Fruit fly (Drosophila melanogaster): ENCODE data around the gene Pp1-87B.

The Pp1-87B gene

DNA sequence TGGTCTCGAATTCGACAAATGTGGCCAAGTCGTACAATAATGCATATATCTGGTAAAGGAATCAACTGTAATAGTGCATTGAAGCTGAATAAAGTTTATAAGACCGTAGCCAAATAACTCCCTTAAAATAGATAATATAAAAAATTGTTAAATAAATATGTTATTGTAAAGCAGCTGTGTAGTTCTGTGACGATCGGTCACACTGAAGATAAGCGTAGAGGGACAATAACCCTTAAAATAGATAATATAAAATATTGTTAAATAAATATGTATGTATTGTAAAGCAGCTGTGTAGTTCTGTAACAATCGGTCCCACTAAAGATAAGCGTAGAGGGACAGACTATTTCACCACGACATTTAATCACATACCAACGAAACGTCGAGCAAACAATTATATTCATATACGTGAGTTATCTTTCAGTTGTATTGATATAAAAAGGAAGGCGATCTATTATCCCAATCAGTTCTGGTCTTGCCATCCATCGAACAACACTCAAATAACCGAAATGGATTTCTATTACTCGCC is 50.4 kb downstream of the Pp1-87B start, which contains the start of gene GstD5:
Gene GstD5, plus strand, starts transcription at position 476 of the 526 bp plus-strand sequence.
- TF ChIP-seq CG9948 (tag; optimal IDR thresholded peaks at IDR 0.05) (no peak), EcR (GFP tag; optimal IDR thresholded peaks at IDR 0.05) (peak; percentile 76), D1 (tag; optimal IDR thresholded peaks at IDR 0.05) (no peak), gl (tag; optimal IDR thresholded peaks at IDR 0.05) (no peak)

DNA sequence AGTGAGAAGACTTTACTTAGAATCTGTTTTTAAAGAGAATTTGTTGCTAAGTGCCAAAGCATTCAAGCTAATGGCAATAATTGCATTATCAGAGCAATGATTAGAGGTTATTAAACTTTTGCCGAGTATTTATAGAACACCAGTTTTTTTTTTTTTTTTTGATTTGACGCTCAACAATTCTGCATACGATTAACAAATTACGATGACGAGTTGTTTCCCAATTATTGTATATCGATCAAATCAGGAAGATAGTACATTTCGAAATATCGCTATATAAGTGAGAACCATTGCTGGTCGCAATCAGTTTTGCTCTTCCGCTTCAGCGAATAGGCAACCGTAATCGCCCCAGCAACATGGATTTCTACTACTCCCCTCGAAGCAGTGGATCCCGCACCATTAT is 51.9 kb downstream of the Pp1-87B start, which contains the start of gene GstD4:
Gene GstD4, plus strand, starts transcription at position 301 of the 400 bp plus-strand sequence.
- TF ChIP-seq gl (tag; optimal IDR thresholded peaks at IDR 0.05), result no peak
- peak; percentile 21 for TF ChIP-seq EcR (GFP tag; optimal IDR thresholded peaks at IDR 0.05)

Data from whole organism, pupa.